Fruit fly (Drosophila melanogaster) whole organism: ENCODE measurements around the gene Tom20.

Experiments
- CG8478 ChIP-seq: fragments of >200 bp; optimal IDR thresholded peaks from 2 replicates; lab custom pipeline; 2018; ENCODE audit warnings: inconsistent platforms
- Dll ChIP-seq: fragments of >200 bp; optimal IDR thresholded peaks from 2 replicates; lab custom pipeline; 2017
- pan ChIP-seq: fragments of >200 bp; optimal IDR thresholded peaks from 2 replicates; lab custom pipeline; 2017
- usp ChIP-seq: fragments of >200 bp; optimal IDR thresholded peaks from 2 replicates; lab custom pipeline; 2017; ENCODE audit warnings: missing biosample characterization, missing genetic modification characterization, mixed read lengths

dm6 chr3L:19985768-19986167 lies 14.7 kb upstream of the Tom20 start, which contains the start of the genes hale and schuy:
- no peak for TF ChIP-seq CG8478 (lab: Kevin White, UChicago)
- no peak for TF ChIP-seq usp (GFP tag; lab: Kevin White, UChicago)
- no peak for TF ChIP-seq Dll (lab: Kevin White, UChicago)
- TF ChIP-seq pan (lab: Kevin White, UChicago), result no peak
